Fruit fly (Drosophila melanogaster) whole organism, wandering third instar larva: Measurements from ENCODE around the gene SelR.

Source experiments
- Abd-B ChIP-seq: fragments of >200 bp; optimal IDR thresholded peaks from 2 replicates; lab custom pipeline; 2017; ENCODE audit warnings: missing biosample characterization, missing genetic modification characterization
- CG32264 ChIP-seq: fragments of 200-800 bp; sonication (Bioruptor generic); optimal IDR thresholded peaks from 2 replicates; lab custom pipeline; 2016; ENCODE audit warnings: missing biosample characterization, missing genetic modification characterization
- CG9705 ChIP-seq: fragments of 200-800 bp; sonication (Bioruptor generic); optimal IDR thresholded peaks from 2 replicates; lab custom pipeline; 2018; ENCODE audit warnings: missing biosample characterization, mild to moderate bottlenecking, missing genetic modification characterization
- CrebA ChIP-seq: fragments of 200-800 bp; sonication (Bioruptor generic); optimal IDR thresholded peaks from 2 replicates; lab custom pipeline; 2016; ENCODE audit warnings: missing biosample characterization, mild to moderate bottlenecking, missing genetic modification characterization, borderline replicate concordance
- Dfd ChIP-seq: fragments of >200 bp; optimal IDR thresholded peaks from 2 replicates; lab custom pipeline; 2017; ENCODE audit warnings: missing biosample characterization, missing genetic modification characterization
- Dif ChIP-seq: fragments of 200-275, 200-300 bp; sonication (Bioruptor generic); optimal IDR thresholded peaks from 2 replicates; lab custom pipeline; 2018; ENCODE audit warnings: missing biosample characterization, missing genetic modification characterization; ENCODE audit not compliant: partially characterized antibody
- GATAd ChIP-seq: sonication (Bioruptor generic); optimal IDR thresholded peaks from 2 replicates; lab custom pipeline; 2016; ENCODE audit warnings: missing biosample characterization, missing genetic modification characterization
- HLH106 ChIP-seq: fragments of 200-800 bp; optimal IDR thresholded peaks from 3 replicates; lab custom pipeline; 2019; ENCODE audit warnings: missing biosample characterization, mild to moderate bottlenecking, missing genetic modification characterization, moderate library complexity
- Hnf4 ChIP-seq: fragments of 200-800 bp; sonication (Bioruptor generic); optimal IDR thresholded peaks from 2 replicates; lab custom pipeline; 2016; ENCODE audit warnings: missing biosample characterization, mild to moderate bottlenecking, missing genetic modification characterization
- Hr78 ChIP-seq: fragments of >200 bp; optimal IDR thresholded peaks from 2 replicates; lab custom pipeline; 2017; ENCODE audit warnings: missing biosample characterization, missing genetic modification characterization
- Hr83 ChIP-seq: fragments of 200-300 bp; sonication (Bioruptor generic); optimal IDR thresholded peaks from 2 replicates; lab custom pipeline; 2016; ENCODE audit warnings: missing biosample characterization, mild to moderate bottlenecking, missing genetic modification characterization, moderate library complexity; ENCODE audit not compliant: poor library complexity, severe bottlenecking
- Jra ChIP-seq: sonication (Bioruptor generic); optimal IDR thresholded peaks from 2 replicates; lab custom pipeline; 2016; ENCODE audit warnings: missing biosample characterization, missing genetic modification characterization
- Mio ChIP-seq: sonication (Bioruptor generic); optimal IDR thresholded peaks from 2 replicates; lab custom pipeline; 2016; ENCODE audit warnings: missing biosample characterization, missing genetic modification characterization
- Myc ChIP-seq: fragments of >200 bp; optimal IDR thresholded peaks from 2 replicates; lab custom pipeline; 2017
- N ChIP-seq: fragments of >200 bp; optimal IDR thresholded peaks from 2 replicates; lab custom pipeline; 2018; ENCODE audit warnings: missing biosample characterization, missing external identifiers, missing genetic modification characterization
- OdsH ChIP-seq: fragments of 200-800 bp; sonication (Bioruptor generic); optimal IDR thresholded peaks from 2 replicates; lab custom pipeline; 2016; ENCODE audit warnings: missing biosample characterization, mild to moderate bottlenecking, missing genetic modification characterization
- Rel ChIP-seq, 2 experiments: fragments of 200-800 bp; sonication (Bioruptor generic) in 1 of 2; optimal IDR thresholded peaks; 2 replicates in 1 of 2; 3 replicates in 1 of 2; lab custom pipeline; 2016 to 2019; ENCODE audit warnings: mild to moderate bottlenecking in 2 of 2, missing biosample characterization in 2 of 2, missing genetic modification characterization in 2 of 2, moderate library complexity in 1 of 2
- Sp1 ChIP-seq: fragments of 200-800 bp; sonication (Bioruptor generic); optimal IDR thresholded peaks from 3 replicates; lab custom pipeline; 2019; ENCODE audit warnings: missing biosample characterization, mild to moderate bottlenecking, missing genetic modification characterization, moderate library complexity
- Vsx2 ChIP-seq: fragments of 200-300, 225-300 bp; sonication (Bioruptor generic); optimal IDR thresholded peaks from 2 replicates; lab custom pipeline; 2018; ENCODE audit warnings: missing biosample characterization, missing genetic modification characterization; ENCODE audit not compliant: partially characterized antibody
- br ChIP-seq: fragments of 200-800 bp; sonication (Bioruptor generic); optimal IDR thresholded peaks from 2 replicates; lab custom pipeline; 2016; ENCODE audit warnings: missing biosample characterization, missing genetic modification characterization
- brk ChIP-seq: fragments of 200-800 bp; sonication (Bioruptor generic); optimal IDR thresholded peaks from 2 replicates; lab custom pipeline; 2016; ENCODE audit warnings: missing biosample characterization, mild to moderate bottlenecking, missing genetic modification characterization
- dl ChIP-seq, 2 experiments: fragments of 175-275, 200-275 bp in 1 of 2; fragments of 200-275 bp in 1 of 2; sonication (Bioruptor generic); optimal IDR thresholded peaks; lab custom pipeline; 2018; ENCODE audit warnings: mild to moderate bottlenecking in 2 of 2, missing biosample characterization in 2 of 2, missing genetic modification characterization in 2 of 2, moderate library complexity in 2 of 2; ENCODE audit not compliant: partially characterized antibody in 2 of 2, insufficient read depth in 1 of 2
- dmrt93B ChIP-seq: fragments of 200-800 bp; sonication (Bioruptor generic); optimal IDR thresholded peaks from 2 replicates; lab custom pipeline; 2018; ENCODE audit warnings: missing biosample characterization, mild to moderate bottlenecking, missing genetic modification characterization
- dsf ChIP-seq: sonication (Bioruptor generic); optimal IDR thresholded peaks from 2 replicates; lab custom pipeline; 2016; ENCODE audit warnings: missing biosample characterization, missing genetic modification characterization, borderline replicate concordance
- ey ChIP-seq: fragments of 200-800 bp; sonication (Bioruptor generic); optimal IDR thresholded peaks from 2 replicates; lab custom pipeline; 2016; ENCODE audit warnings: missing biosample characterization, missing genetic modification characterization
- foxo ChIP-seq, 2 experiments: fragments of 200-800 bp; sonication (Bioruptor generic); optimal IDR thresholded peaks; 2 replicates in 1 of 2; 3 replicates in 1 of 2; lab custom pipeline; 2016 to 2017; ENCODE audit warnings: missing biosample characterization in 2 of 2, missing genetic modification characterization in 2 of 2
- fru ChIP-seq: fragments of 200-800 bp; sonication (Bioruptor generic); optimal IDR thresholded peaks from 3 replicates; lab custom pipeline; 2016; ENCODE audit warnings: missing biosample characterization, mild to moderate bottlenecking, missing genetic modification characterization
- h ChIP-seq: fragments of 200-800 bp; sonication (Bioruptor generic); optimal IDR thresholded peaks from 3 replicates; lab custom pipeline; 2016; ENCODE audit warnings: missing biosample characterization, mild to moderate bottlenecking, missing genetic modification characterization
- jim ChIP-seq: fragments of 175-275, 200-325 bp; sonication (Bioruptor generic); optimal IDR thresholded peaks from 2 replicates; lab custom pipeline; 2016; ENCODE audit warnings: missing biosample characterization, mild to moderate bottlenecking, missing genetic modification characterization
- lola ChIP-seq: fragments of >200 bp; optimal IDR thresholded peaks from 2 replicates; lab custom pipeline; 2017; ENCODE audit warnings: missing biosample characterization, missing genetic modification characterization
- pan ChIP-seq: fragments of >200 bp; optimal IDR thresholded peaks from 2 replicates; lab custom pipeline; 2017
- psq ChIP-seq: fragments of 200-800 bp; sonication (Bioruptor generic); optimal IDR thresholded peaks from 3 replicates; lab custom pipeline; 2017; ENCODE audit warnings: missing biosample characterization, mild to moderate bottlenecking, missing genetic modification characterization, moderate library complexity
- rgr ChIP-seq: fragments of 200-800 bp; sonication (Bioruptor generic); optimal IDR thresholded peaks from 3 replicates; lab custom pipeline; 2016; ENCODE audit warnings: missing biosample characterization, mild to moderate bottlenecking, missing genetic modification characterization
- sage ChIP-seq: fragments of 200-800 bp; sonication (Bioruptor generic); optimal IDR thresholded peaks from 2 replicates; lab custom pipeline; 2016; ENCODE audit warnings: missing biosample characterization, mild to moderate bottlenecking, missing genetic modification characterization
- sv ChIP-seq: fragments of 200-800 bp; sonication (Bioruptor generic); optimal IDR thresholded peaks from 3 replicates; lab custom pipeline; 2016; ENCODE audit warnings: missing biosample characterization, missing genetic modification characterization
- tai ChIP-seq: sonication (Bioruptor generic); optimal IDR thresholded peaks from 2 replicates; lab custom pipeline; 2016; ENCODE audit warnings: missing biosample characterization, missing genetic modification characterization
- usp ChIP-seq: fragments of >200 bp; optimal IDR thresholded peaks from 2 replicates; lab custom pipeline; 2017; ENCODE audit warnings: missing biosample characterization, missing genetic modification characterization
- woc ChIP-seq: sonication (Bioruptor generic); optimal IDR thresholded peaks from 2 replicates; lab custom pipeline; 2016; ENCODE audit warnings: missing biosample characterization, mild to moderate bottlenecking, missing genetic modification characterization

SelR gene

dm6 chr3R:10884678-10885421 lies 16.4 kb upstream of the SelR start, which contains the start of gene CG14696:
CG14696 (minus strand) TSS chr3R:10885001.
- no peak for TF ChIP-seq HLH106
- no peak for TF ChIP-seq Rel (GFP tag; optimal IDR thresholded peaks at IDR 0.05; lab: Kevin White, UChicago)
- peak; percentile 97 for TF ChIP-seq Rel (tag; optimal IDR thresholded peaks at IDR 0.05; lab: Kevin White, UChicago)

dm6 chr3R:10884031-10884677 lies 15.7 kb upstream of the SelR start:
- TF ChIP-seq foxo (GFP tag; optimal IDR thresholded peaks at IDR 0.05; lab: Kevin White, UChicago) (peak in 1 of 2 experiments; percentile 20), Vsx2 (GFP tag; lab: Kevin White, UChicago) (no peak), h (GFP tag; lab: Kevin White, UChicago) (peak; percentile 18), sv (GFP tag; lab: Kevin White, UChicago) (peak; percentile 0), Myc (no peak)

dm6 chr3R:10881824-10882559 lies 13.6 kb upstream of the SelR start, which contains the start of gene Tpc1:
Tpc1 (minus strand) TSS chr3R:10882188.
- TF ChIP-seq GATAd (GFP tag; lab: Kevin White, UChicago), result no peak
- TF ChIP-seq sv (GFP tag; lab: Kevin White, UChicago), result peak; percentile 60
- no peak for TF ChIP-seq Dif (GFP tag; lab: Kevin White, UChicago)
- peak; percentile 57 for TF ChIP-seq HLH106
- TF ChIP-seq Myc, result peak; percentile 97
- TF ChIP-seq foxo (GFP tag; optimal IDR thresholded peaks at IDR 0.05; lab: Kevin White, UChicago), result peak in 1 of 2 experiments; percentile 34
- peak; percentile 91 for TF ChIP-seq woc (GFP tag; lab: Kevin White, UChicago)
- TF ChIP-seq N (GFP tag; lab: Kevin White, UChicago), result no peak
- peak; percentile 82 for TF ChIP-seq fru (GFP tag; lab: Kevin White, UChicago)
- TF ChIP-seq Mio, result no peak
- no peak for TF ChIP-seq Hr83 (GFP tag; lab: Kevin White, UChicago)
- no peak for TF ChIP-seq lola
- no peak for TF ChIP-seq pan (lab: Kevin White, UChicago)
- peak; percentile 30 for TF ChIP-seq CG9705 (GFP tag; lab: Kevin White, UChicago)
- TF ChIP-seq Hr78, result no peak
- peak; percentile 52 for TF ChIP-seq ey
- TF ChIP-seq h (GFP tag; lab: Kevin White, UChicago), result peak; percentile 55
- peak; percentile 39 for TF ChIP-seq br (GFP tag; lab: Kevin White, UChicago)
- TF ChIP-seq Abd-B (GFP tag; lab: Kevin White, UChicago), result no peak
- no peak for TF ChIP-seq Vsx2 (GFP tag; lab: Kevin White, UChicago)
- peak; percentile 2 for TF ChIP-seq psq (GFP tag; lab: Kevin White, UChicago)
- TF ChIP-seq Dfd (GFP tag; lab: Kevin White, UChicago), result no peak
- TF ChIP-seq usp (GFP tag; lab: Kevin White, UChicago), result no peak
- no peak for TF ChIP-seq Rel (GFP tag; optimal IDR thresholded peaks at IDR 0.05; lab: Kevin White, UChicago)
- peak; percentile 22 for TF ChIP-seq Rel (tag; optimal IDR thresholded peaks at IDR 0.05; lab: Kevin White, UChicago)
- TF ChIP-seq dsf (GFP tag; lab: Kevin White, UChicago), result no peak
- TF ChIP-seq Jra, result peak; percentile 63
- TF ChIP-seq Hnf4 (GFP tag; lab: Kevin White, UChicago), result peak; percentile 71
- no peak for TF ChIP-seq tai (GFP tag; lab: Kevin White, UChicago)
- no peak for TF ChIP-seq CrebA (GFP tag; lab: Kevin White, UChicago)
- TF ChIP-seq dl (GFP tag; optimal IDR thresholded peaks at IDR 0.05; lab: Kevin White, UChicago; ENCODE audit: insufficient read depth in 1 of 2, partially characterized antibody in 2 of 2), result no peak
- TF ChIP-seq sage (GFP tag; lab: Kevin White, UChicago), result no peak
- no peak for TF ChIP-seq jim (GFP tag; lab: Kevin White, UChicago)
- TF ChIP-seq brk, result no peak
- TF ChIP-seq OdsH (GFP tag; lab: Kevin White, UChicago), result no peak
- TF ChIP-seq dmrt93B (GFP tag; lab: Kevin White, UChicago), result no peak
- peak; percentile 21 for TF ChIP-seq Sp1
- peak; percentile 13 for TF ChIP-seq CG32264 (GFP tag; lab: Kevin White, UChicago)
- peak; percentile 52 for TF ChIP-seq rgr (GFP tag; lab: Kevin White, UChicago)
- TF ChIP-seq, all 38 proteins: peak for 17
